Fruit fly (Drosophila melanogaster) whole organism, embryonic: ENCODE data around the gene gNacalpha.

Experiments
- Asciz ChIP-seq: fragments of 200-800 bp; sonication (Bioruptor generic); optimal IDR thresholded peaks from 2 replicates; lab custom pipeline; 2017; ENCODE audit warnings: missing biosample characterization, mild to moderate bottlenecking, missing genetic modification characterization, missing genetic modification reagents
- Awh ChIP-seq: fragments of 200-800 bp; sonication (Bioruptor generic); IDR thresholded peaks from 2 replicates; pipeline ENCODE4, ENCODE4 v1.3.6; 2022; ENCODE audit warnings: missing biosample characterization, missing genetic modification characterization
- CG10267 ChIP-seq: fragments of 200-800 bp; sonication (Bioruptor generic); optimal IDR thresholded peaks from 2 replicates; lab custom pipeline; 2018; ENCODE audit warnings: missing biosample characterization, mild to moderate bottlenecking, missing genetic modification characterization, moderate library complexity
- CG10274 ChIP-seq: fragments of 200-800 bp; sonication (Bioruptor generic); optimal IDR thresholded peaks from 3 replicates; lab custom pipeline; 2017; ENCODE audit warnings: missing biosample characterization, mild to moderate bottlenecking, missing genetic modification characterization
- CG10366 ChIP-seq: fragments of 200-800 bp; sonication (Bioruptor generic); IDR thresholded peaks from 2 replicates; pipeline ENCODE4 v1.3.6; 2022; ENCODE audit warnings: missing biosample characterization, missing genetic modification characterization
- CG10979 ChIP-seq: fragments of 200-800 bp; sonication (Bioruptor generic); optimal IDR thresholded peaks from 2 replicates; lab custom pipeline; 2018; ENCODE audit warnings: missing biosample characterization, mild to moderate bottlenecking, missing genetic modification characterization, moderate library complexity
- CG12942 ChIP-seq: fragments of 200-800 bp; sonication (Bioruptor generic); optimal IDR thresholded peaks from 3 replicates; lab custom pipeline; 2016; ENCODE audit warnings: missing biosample characterization, missing genetic modification characterization
- CG15601 ChIP-seq: fragments of 200-800 bp; sonication (Bioruptor generic); optimal IDR thresholded peaks from 3 replicates; lab custom pipeline; 2019; ENCODE audit warnings: missing biosample characterization, mild to moderate bottlenecking, missing genetic modification characterization, moderate library complexity
- CG17359 ChIP-seq: fragments of 200-800 bp; sonication (Bioruptor generic); optimal IDR thresholded peaks from 3 replicates; lab custom pipeline; 2018; ENCODE audit warnings: missing biosample characterization, mild to moderate bottlenecking, missing genetic modification characterization, moderate library complexity
- CG18262 ChIP-seq: fragments of 200-800 bp; optimal IDR thresholded peaks from 3 replicates; lab custom pipeline; 2019; ENCODE audit warnings: missing biosample characterization, mild to moderate bottlenecking, missing genetic modification characterization, moderate library complexity
- CG30403 ChIP-seq: fragments of 200-800 bp; sonication (Bioruptor generic); optimal IDR thresholded peaks from 3 replicates; lab custom pipeline; 2016; ENCODE audit warnings: missing biosample characterization, missing genetic modification characterization
- CG32772 ChIP-seq: fragments of 200-800 bp; sonication (Bioruptor generic); IDR thresholded peaks from 2 replicates; pipeline ENCODE4 v1.3.6; 2022; ENCODE audit warnings: missing biosample characterization, missing genetic modification characterization
- CG5245 ChIP-seq: fragments of 200-800 bp; sonication (Bioruptor generic); optimal IDR thresholded peaks from 3 replicates; lab custom pipeline; 2016; ENCODE audit warnings: missing biosample characterization, missing genetic modification characterization
- CG6254 ChIP-seq: fragments of 200-800 bp; sonication (Bioruptor generic); optimal IDR thresholded peaks from 3 replicates; lab custom pipeline; 2017; ENCODE audit warnings: mild to moderate bottlenecking, missing biosample characterization, missing genetic modification reagents, missing genetic modification characterization
- CG7271 ChIP-seq: fragments of 200-800 bp; sonication (Bioruptor generic); optimal IDR thresholded peaks from 2 replicates; lab custom pipeline; 2018; ENCODE audit warnings: missing biosample characterization, mild to moderate bottlenecking, missing genetic modification characterization, moderate library complexity
- CG7556 ChIP-seq: fragments of 200-800 bp; sonication (Bioruptor generic); optimal IDR thresholded peaks from 2 replicates; lab custom pipeline; 2017; ENCODE audit warnings: missing biosample characterization, mild to moderate bottlenecking, missing genetic modification characterization
- CG8924 ChIP-seq: fragments of 200-800 bp; optimal IDR thresholded peaks from 3 replicates; lab custom pipeline; 2019; ENCODE audit warnings: missing biosample characterization, mild to moderate bottlenecking, missing genetic modification characterization, moderate library complexity
- CHES-1-like ChIP-seq: fragments of 200-800 bp; sonication (Bioruptor generic); optimal IDR thresholded peaks from 2 replicates; lab custom pipeline; 2016; ENCODE audit warnings: missing biosample characterization, missing genetic modification characterization
- Drgx ChIP-seq: fragments of 200-800 bp; sonication (Bioruptor generic); IDR thresholded peaks from 2 replicates; pipeline ENCODE4 v1.3.6; 2022; ENCODE audit warnings: missing biosample characterization, missing genetic modification characterization
- HLH3B ChIP-seq: fragments of 200-800 bp; sonication (Bioruptor generic); IDR thresholded peaks from 2 replicates; pipeline ENCODE4 v1.3.6; 2022; ENCODE audit warnings: missing biosample characterization, missing genetic modification characterization
- Lim3 ChIP-seq: fragments of 200-800 bp; sonication (Bioruptor generic); IDR thresholded peaks from 2 replicates; pipeline ENCODE4 v1.3.6; 2022; ENCODE audit warnings: missing biosample characterization, missing genetic modification characterization
- MBD-R2 ChIP-seq: fragments of 200-800 bp; sonication (Bioruptor generic); IDR thresholded peaks from 2 replicates; pipeline ENCODE4 v1.3.6; 2022; ENCODE audit warnings: missing biosample characterization, missing genetic modification characterization
- Med ChIP-seq: fragments of 200-800 bp; sonication (Bioruptor generic); peaks from one replicate; lab custom pipeline; 2016; ENCODE audit warnings: missing biosample characterization, missing genetic modification characterization, mild to moderate bottlenecking, inconsistent platforms, moderate library complexity
- Mes4 ChIP-seq: fragments of 200-800 bp; sonication (Bioruptor generic); optimal IDR thresholded peaks from 2 replicates; lab custom pipeline; 2016; ENCODE audit warnings: missing biosample characterization, missing genetic modification characterization
- Xbp1 ChIP-seq: fragments of 200-800 bp; sonication (Bioruptor generic); optimal IDR thresholded peaks from 3 replicates; lab custom pipeline; 2016; ENCODE audit warnings: missing biosample characterization, mild to moderate bottlenecking, missing genetic modification characterization
- bab2 ChIP-seq: fragments of 200-800 bp; sonication (Bioruptor generic); optimal IDR thresholded peaks from 2 replicates; lab custom pipeline; 2016; ENCODE audit warnings: missing biosample characterization, missing genetic modification characterization
- bsh ChIP-seq, 2 experiments: fragments of 200-800 bp; sonication (Bioruptor generic); optimal IDR thresholded peaks; 2 replicates each; lab custom pipeline; 2017 to 2018; ENCODE audit warnings: mild to moderate bottlenecking in 2 of 2, missing biosample characterization in 2 of 2, missing genetic modification characterization in 2 of 2, moderate library complexity in 1 of 2
- chinmo ChIP-seq: fragments of 200-800 bp; sonication (Bioruptor generic); IDR thresholded peaks from 4 replicates; pipeline ENCODE4 v1.3.6; 2022; ENCODE audit warnings: missing biosample characterization, missing genetic modification characterization; ENCODE audit not compliant: partially characterized antibody
- ci ChIP-seq: fragments of 200-800 bp; sonication (Bioruptor generic); IDR thresholded peaks from 3 replicates; pipeline ENCODE4 v1.3.6; 2022; ENCODE audit warnings: missing biosample characterization, missing genetic modification characterization
- dan ChIP-seq: fragments of 200-800 bp; sonication (Bioruptor generic); IDR thresholded peaks from 2 replicates; pipeline ENCODE4 v1.3.6; 2022; ENCODE audit warnings: missing biosample characterization, missing genetic modification characterization
- disco-r ChIP-seq: fragments of 200-800 bp; sonication (Bioruptor generic); optimal IDR thresholded peaks from 2 replicates; lab custom pipeline; 2016; ENCODE audit warnings: missing biosample characterization, missing genetic modification characterization
- fd96Cb ChIP-seq: fragments of 200-800 bp; sonication (Bioruptor generic); optimal IDR thresholded peaks from 2 replicates; lab custom pipeline; 2018; ENCODE audit warnings: missing biosample characterization, mild to moderate bottlenecking, missing genetic modification characterization, moderate library complexity
- gcm ChIP-seq: fragments of 200-800 bp; sonication (Bioruptor generic); optimal IDR thresholded peaks from 2 replicates; lab custom pipeline; 2019; ENCODE audit warnings: missing biosample characterization, mild to moderate bottlenecking, missing genetic modification characterization, moderate library complexity
- grau ChIP-seq: fragments of 200-800 bp; optimal IDR thresholded peaks from 3 replicates; lab custom pipeline; 2019; ENCODE audit warnings: missing biosample characterization, mild to moderate bottlenecking, missing genetic modification characterization, moderate library complexity
- gt ChIP-seq: fragments of 200-800 bp; sonication (Bioruptor generic); IDR thresholded peaks from 2 replicates; pipeline ENCODE4 v1.3.6; 2022; ENCODE audit warnings: missing biosample characterization, missing genetic modification characterization
- hb ChIP-seq: fragments of 200-800 bp; sonication (Bioruptor generic); IDR thresholded peaks from 3 replicates; pipeline ENCODE4 v1.3.6; 2022; ENCODE audit warnings: missing biosample characterization, missing genetic modification characterization; ENCODE audit not compliant: partially characterized antibody
- lmd ChIP-seq: fragments of 200-800 bp; sonication (Bioruptor generic); IDR thresholded peaks from 2 replicates; pipeline ENCODE4 v1.3.6; 2022; ENCODE audit warnings: missing biosample characterization, missing genetic modification characterization
- lola ChIP-seq, 3 experiments: fragments of >200 bp in 2 of 3; fragments of 200-800 bp in 1 of 3; sonication (Bioruptor generic) in 1 of 3; optimal IDR thresholded peaks; 2 replicates each; lab custom pipeline; 2017 to 2019; ENCODE audit warnings: missing biosample characterization in 3 of 3, missing genetic modification characterization in 3 of 3, mild to moderate bottlenecking in 1 of 3, moderate library complexity in 1 of 3
- lov ChIP-seq, 2 experiments: fragments of 200-800 bp in 1 of 2; fragments of >200 bp in 1 of 2; sonication (Bioruptor generic) in 1 of 2; IDR thresholded peaks in 1 of 2; optimal IDR thresholded peaks in 1 of 2; 2 replicates in 1 of 2; 3 replicates in 1 of 2; pipeline versions ENCODE4 v1.3.6 to Lab custom; 2017 to 2022; ENCODE audit warnings: missing biosample characterization in 1 of 2, missing genetic modification characterization in 1 of 2
- nmo ChIP-seq: fragments of 200-800 bp; sonication (Bioruptor generic); optimal IDR thresholded peaks from 2 replicates; lab custom pipeline; 2018; ENCODE audit warnings: missing biosample characterization, mild to moderate bottlenecking, missing genetic modification characterization, moderate library complexity
- pan ChIP-seq, 4 experiments: fragments of >200 bp in 3 of 4; fragments of 200-800 bp in 1 of 4; sonication (Bioruptor generic) in 1 of 4; optimal IDR thresholded peaks in 3 of 4; IDR thresholded peaks in 1 of 4; 2 replicates each; pipeline versions ENCODE4 v1.3.6 to Lab custom; 2017 to 2022; ENCODE audit warnings: missing biosample characterization in 2 of 4, missing genetic modification characterization in 2 of 4, mixed read lengths in 1 of 4
- phol ChIP-seq: fragments of 200-800 bp; sonication (Bioruptor generic); optimal IDR thresholded peaks from 3 replicates; lab custom pipeline; 2018; ENCODE audit warnings: missing biosample characterization, mild to moderate bottlenecking, missing genetic modification characterization, moderate library complexity
- row ChIP-seq: fragments of 200-800 bp; sonication (Bioruptor generic); IDR thresholded peaks from 3 replicates; pipeline ENCODE4 v1.3.6; 2022; ENCODE audit warnings: missing biosample characterization, missing genetic modification characterization
- sd ChIP-seq: fragments of 200-800 bp; sonication (Bioruptor generic); optimal IDR thresholded peaks from 3 replicates; lab custom pipeline; 2018; ENCODE audit warnings: missing biosample characterization, mild to moderate bottlenecking, missing genetic modification characterization, moderate library complexity
- ssp ChIP-seq: fragments of 200-800 bp; sonication (Bioruptor generic); IDR thresholded peaks from 2 replicates; pipeline ENCODE4 v1.3.6; 2022; ENCODE audit warnings: missing biosample characterization, missing genetic modification characterization
- unpg ChIP-seq: fragments of 200-800 bp; sonication (Bioruptor generic); optimal IDR thresholded peaks from 3 replicates; lab custom pipeline; 2018; ENCODE audit warnings: missing biosample characterization, mild to moderate bottlenecking, missing genetic modification characterization, moderate library complexity
- wor ChIP-seq: fragments of 200-800 bp; sonication (Bioruptor generic); IDR thresholded peaks from 2 replicates; pipeline ENCODE4 v1.3.6; 2022; ENCODE audit warnings: missing biosample characterization, missing genetic modification characterization
- zen ChIP-seq: fragments of 200-800 bp; sonication (Bioruptor generic); optimal IDR thresholded peaks from 3 replicates; lab custom pipeline; 2018; ENCODE audit warnings: missing biosample characterization, mild to moderate bottlenecking, missing genetic modification characterization, moderate library complexity

gNacalpha gene

DNA sequence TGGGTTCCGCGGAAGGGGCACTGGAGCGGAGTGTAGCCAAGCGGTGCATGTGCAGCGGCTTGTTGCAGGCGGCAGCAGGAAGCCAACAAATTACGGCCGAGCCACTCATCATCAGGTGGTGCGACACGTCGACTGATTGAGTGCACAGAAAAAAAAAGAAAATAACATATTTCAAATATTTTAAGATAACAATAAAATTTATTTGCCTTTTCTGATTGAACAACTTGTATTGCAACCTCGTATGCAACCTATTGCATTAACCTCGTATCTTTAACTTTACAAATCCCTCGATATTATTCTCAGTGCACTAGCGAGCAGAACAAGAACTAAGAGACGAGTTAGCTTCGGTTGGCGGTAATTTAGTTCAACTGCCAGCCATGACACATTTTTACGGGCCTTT lies 33.3 kb downstream of the gNacalpha start (continued):
- TF ChIP-seq CG10267 (peak; percentile 15), fd96Cb (tag; lab: Kevin White, UChicago) (peak; percentile 22), HLH3B (GFP tag; lab: Robert Waterston, UW) (peak; percentile 38; the same call in 1 of the 2 replicates), Xbp1 (GFP tag; lab: Kevin White, UChicago) (peak; percentile 28), Awh (0 out of 2 replicates have a peak, but pooled peaks have one; percentile 20), CG10979 (tag; lab: Kevin White, UChicago) (peak; percentile 65), Mes4 (GFP tag; lab: Kevin White, UChicago) (no peak), lola (GFP tag; optimal IDR thresholded peaks at IDR 0.05; lab: Kevin White, UChicago) (peak in 1 of 3 experiments; percentile 42), gt (GFP tag; lab: Robert Waterston, UW) (0 out of 2 replicates have a peak, but pooled peaks have one; percentile 32), CG6254 (peak; percentile 33), phol (peak; percentile 58), lmd (peak; percentile 30; the same call in 1 of the 2 replicates), CG7271 (no peak), CG18262 (tag; lab: Kevin White, UChicago) (peak; percentile 53), bsh (GFP tag; optimal IDR thresholded peaks at IDR 0.05; lab: Kevin White, UChicago) (peak; percentile 14 to 77), MBD-R2 (GFP tag; lab: Robert Waterston, UW) (peak; percentile 11; the same call in 1 of the 2 replicates), CG10366 (no peak; the same call in 1 of the 2 replicates), Med (GFP tag; lab: Kevin White, UChicago) (peak; percentile 72), pan (optimal IDR thresholded peaks at IDR 0.05; lab: Kevin White, UChicago) (no peak), pan (GFP tag; optimal IDR thresholded peaks at IDR 0.05 in 1 of 2, IDR thresholded peaks at IDR 0.05 in 1 of 2) (peak in 1 of 2 experiments; percentile 39), dan (no peak), CHES-1-like (GFP tag; lab: Kevin White, UChicago) (no peak), grau (peak; percentile 20), hb (GFP tag; lab: Robert Waterston, UW) (no peak), ci (GFP tag; lab: Robert Waterston, UW) (peak; percentile 72; the same call in 2 of the 3 replicates), wor (0 out of 2 replicates have a peak, but pooled peaks have one; percentile 28), CG10274 (GFP tag; lab: Kevin White, UChicago) (no peak), bab2 (peak; percentile 14), Drgx (GFP tag; lab: Robert Waterston, UW) (peak; percentile 74), Lim3 (GFP tag; lab: Robert Waterston, UW) (no peak), CG32772 (GFP tag; lab: Robert Waterston, UW) (peak; percentile 41; the same call in 1 of the 2 replicates), CG30403 (GFP tag; lab: Kevin White, UChicago) (peak; percentile 23), CG7556 (GFP tag; lab: Kevin White, UChicago) (peak; percentile 12), CG8924 (tag; lab: Kevin White, UChicago) (peak; percentile 11), ssp (GFP tag; lab: Robert Waterston, UW) (0 out of 2 replicates have a peak, but pooled peaks have one; percentile 18), lov (optimal IDR thresholded peaks at IDR 0.05; lab: Kevin White, UChicago) (no peak), lov (GFP tag; IDR thresholded peaks at IDR 0.05; lab: Robert Waterston, UW) (0 out of 3 replicates have a peak, but pooled peaks have one; percentile 28), chinmo (GFP tag; lab: Robert Waterston, UW) (no peak), CG5245 (GFP tag; lab: Kevin White, UChicago) (peak; percentile 3), disco-r (GFP tag; lab: Kevin White, UChicago) (no peak), CG17359 (tag; lab: Kevin White, UChicago) (peak; percentile 29), gcm (peak; percentile 27), sd (tag; lab: Kevin White, UChicago) (no peak), nmo (GFP tag; lab: Kevin White, UChicago) (peak; percentile 35), row (GFP tag; lab: Robert Waterston, UW) (peak; percentile 37; the same call in 2 of the 3 replicates), CG15601 (tag; lab: Kevin White, UChicago) (peak; percentile 32), zen (tag; lab: Kevin White, UChicago) (peak; percentile 18), unpg (GFP tag; lab: Kevin White, UChicago) (peak; percentile 57), Asciz (peak; percentile 6), CG12942 (no peak)
